Fruit fly (Drosophila melanogaster): ENCODE measurements around the gene CG7800.

DNA sequence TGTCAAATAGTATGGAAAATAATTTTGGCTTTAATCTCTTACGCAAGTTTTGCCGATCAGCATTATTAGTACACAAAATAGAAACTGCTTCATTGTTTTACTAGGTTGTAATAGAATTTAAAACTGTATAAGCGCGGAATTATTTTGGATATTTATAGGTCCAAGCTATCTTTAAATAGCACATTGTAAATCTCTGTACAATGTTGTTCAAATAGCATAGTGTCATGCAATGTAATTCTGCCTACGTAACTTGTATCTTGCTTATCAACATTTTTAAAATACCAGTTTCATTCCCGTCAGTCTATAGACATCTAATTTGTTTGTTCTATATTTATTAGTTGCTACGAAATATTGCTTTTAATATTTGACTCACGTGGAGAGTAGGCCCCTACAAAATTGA lies 13.0 kb upstream of the CG7800 start, which contains the start of gene CheA84a:
- TF ChIP-seq Hr96 (GFP tag; optimal IDR thresholded peaks at IDR 0.05) (no peak), ovo (GFP tag; optimal IDR thresholded peaks at IDR 0.05) (no peak), CG33017 (tag; optimal IDR thresholded peaks at IDR 0.05) (no peak), Clk (GFP tag; optimal IDR thresholded peaks at IDR 0.05) (no peak)

All from whole organism, adult.